Worm (Caenorhabditis elegans): ENCODE measurements around the gene K08D9.4.

The K08D9.4 gene

DNA sequence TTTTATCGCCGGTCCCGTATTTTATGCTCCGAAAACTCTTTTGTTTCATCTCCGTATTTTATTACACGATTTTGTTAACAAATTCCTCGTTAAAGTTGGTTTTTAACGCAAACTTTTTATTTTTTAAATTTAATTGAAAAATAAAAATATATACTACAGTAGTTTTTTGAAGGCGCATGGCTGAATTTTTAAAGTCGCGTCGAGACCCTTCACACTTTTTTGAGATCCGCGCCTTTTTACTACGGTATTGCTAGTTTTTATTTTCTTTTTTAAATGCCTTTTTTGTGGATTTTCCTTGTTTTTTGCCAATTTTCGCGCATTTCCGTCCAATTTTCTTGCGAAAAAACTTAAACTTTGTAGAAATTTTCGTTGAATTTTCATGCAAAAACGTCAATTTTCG lies 4.2 kb upstream of the K08D9.4 start (continued):
- TF ChIP-seq mep-1 (tag; optimal IDR thresholded peaks at IDR 0.05), result no peak

DNA sequence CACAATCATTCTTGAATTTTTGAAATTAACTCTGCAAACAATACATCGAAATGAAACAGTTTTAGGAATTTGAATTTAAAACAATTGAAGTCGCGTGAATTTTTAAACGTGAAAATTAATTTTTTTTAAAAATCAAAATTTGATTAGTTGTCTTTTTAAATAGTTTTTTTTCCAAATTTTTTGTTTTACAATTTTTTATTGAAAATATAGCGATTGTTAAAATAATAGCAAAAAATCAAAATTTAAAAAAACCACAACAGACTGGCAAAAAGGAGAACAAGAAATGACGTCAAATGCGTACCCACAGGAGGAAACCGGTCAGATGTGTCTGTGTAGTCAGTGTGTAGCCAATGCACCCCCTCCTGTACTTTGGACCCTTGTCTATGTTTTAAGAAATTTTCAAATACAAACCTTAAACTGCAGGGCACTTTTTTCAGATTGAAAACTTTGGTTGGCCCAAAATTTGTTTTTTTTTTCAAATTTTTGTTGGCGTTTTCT lies 3.3 kb downstream of the K08D9.4 start, which contains the start of the genes Y73C8B.1 and Y73C8B.5:
Gene Y73C8B.1, minus strand, starts transcription at position 51 of the 498 bp plus-strand sequence.
Gene Y73C8B.5, plus strand, starts transcription at position 437 of the 498 bp plus-strand sequence.
- no peak for TF ChIP-seq unc-30 (tag; optimal IDR thresholded peaks at IDR 0.05)
- peak; percentile 2 for TF ChIP-seq nhr-85 (tag)
- TF ChIP-seq efl-3 (GFP tag; optimal IDR thresholded peaks at IDR 0.05), result no peak
- no peak for TF ChIP-seq blmp-1 (tag; optimal IDR thresholded peaks at IDR 0.05)
- no peak for TF ChIP-seq lin-14 (GFP tag; optimal IDR thresholded peaks at IDR 0.05)
- no peak for TF ChIP-seq tlp-1 (tag; optimal IDR thresholded peaks at IDR 0.05)
- TF ChIP-seq snpc-4 (tag; optimal IDR thresholded peaks at IDR 0.05), result no peak
- no peak for TF ChIP-seq zip-4 (GFP tag; optimal IDR thresholded peaks at IDR 0.05)
- peak; percentile 33 for TF ChIP-seq nhr-20 (tag; optimal IDR thresholded peaks at IDR 0.05)
- peak; percentile 61 for TF ChIP-seq grh-1 (GFP tag; IDR thresholded peaks at IDR 0.05)
- TF ChIP-seq isw-1 (GFP tag; IDR thresholded peaks at IDR 0.05), result no peak
- no peak for TF ChIP-seq vab-15 (tag; optimal IDR thresholded peaks at IDR 0.05)
- TF ChIP-seq elt-3 (tag; optimal IDR thresholded peaks at IDR 0.05), result no peak
- no peak for TF ChIP-seq nhr-47 (tag; optimal IDR thresholded peaks at IDR 0.05)
- no peak for TF ChIP-seq sptf-1 (tag; optimal IDR thresholded peaks at IDR 0.05)
- no peak for TF ChIP-seq mep-1 (tag; optimal IDR thresholded peaks at IDR 0.05)
- TF ChIP-seq lin-35 (GFP tag; optimal IDR thresholded peaks at IDR 0.05), result peak in 1 of 2 experiments; percentile 45
- TF ChIP-seq C04F5.9 (tag; optimal IDR thresholded peaks at IDR 0.05), result no peak
- TF ChIP-seq ztf-4 (tag; optimal IDR thresholded peaks at IDR 0.05), result no peak
- TF ChIP-seq ceh-8 (GFP tag; optimal IDR thresholded peaks at IDR 0.05), result no peak
- no peak for TF ChIP-seq pag-3 (tag; optimal IDR thresholded peaks at IDR 0.05; ENCODE audit: borderline replicate concordance, insufficient read depth)
- no peak for TF ChIP-seq fos-1 (tag; optimal IDR thresholded peaks at IDR 0.05)
- no peak for TF ChIP-seq nhr-12 (tag; optimal IDR thresholded peaks at IDR 0.05)
- no peak for TF ChIP-seq hpl-2 (GFP tag; optimal IDR thresholded peaks at IDR 0.05)
- no peak for TF ChIP-seq nhr-84 (tag; optimal IDR thresholded peaks at IDR 0.05)
- no peak for TF ChIP-seq egl-27 (tag; optimal IDR thresholded peaks at IDR 0.05)
- no peak for TF ChIP-seq ceh-90 (tag; optimal IDR thresholded peaks at IDR 0.05)
- TF ChIP-seq zag-1 (tag; optimal IDR thresholded peaks at IDR 0.05), result no peak
- TF ChIP-seq fkh-10 (GFP tag; optimal IDR thresholded peaks at IDR 0.05), result no peak
- no peak for TF ChIP-seq efl-1 (optimal IDR thresholded peaks at IDR 0.05)
- no peak for TF ChIP-seq efl-1 (GFP tag; optimal IDR thresholded peaks at IDR 0.05 in 1 of 2)
- TF ChIP-seq lin-15B (tag; optimal IDR thresholded peaks at IDR 0.05), result no peak
- TF ChIP-seq mab-9 (GFP tag; IDR thresholded peaks at IDR 0.05), result no peak
- TF ChIP-seq rnt-1 (tag; optimal IDR thresholded peaks at IDR 0.05), result no peak
- no peak for TF ChIP-seq mef-2 (tag; optimal IDR thresholded peaks at IDR 0.05)
- TF ChIP-seq fkh-8 (tag; optimal IDR thresholded peaks at IDR 0.05), result no peak
- no peak for TF ChIP-seq irx-1 (tag; optimal IDR thresholded peaks at IDR 0.05)
- no peak for TF ChIP-seq ceh-82 (tag; optimal IDR thresholded peaks at IDR 0.05)
- no peak for TF ChIP-seq elt-2 (tag; optimal IDR thresholded peaks at IDR 0.05)
- TF ChIP-seq nhr-28 (tag; optimal IDR thresholded peaks at IDR 0.05), result no peak
- TF ChIP-seq nhr-237 (tag; optimal IDR thresholded peaks at IDR 0.05), result no peak
- TF ChIP-seq C16A3.4 (tag; optimal IDR thresholded peaks at IDR 0.05), result no peak
- no peak; the same call in 1 of the 2 replicates for TF ChIP-seq nhr-19 (GFP tag; conservative IDR thresholded peaks at IDR 0.05)
- no peak for TF ChIP-seq mdl-1 (tag; optimal IDR thresholded peaks at IDR 0.05)
- no peak for TF ChIP-seq dsc-1 (tag; optimal IDR thresholded peaks at IDR 0.05)
- no peak for TF ChIP-seq lin-13 (GFP tag; optimal IDR thresholded peaks at IDR 0.05)
- peak; percentile 42 for TF ChIP-seq nhr-11 (tag; optimal IDR thresholded peaks at IDR 0.05)
- TF ChIP-seq snu-23 (GFP tag; optimal IDR thresholded peaks at IDR 0.05), result peak; percentile 8
- peak; percentile 29 for TF ChIP-seq nhr-71 (tag; optimal IDR thresholded peaks at IDR 0.05)
- no peak for TF ChIP-seq nhr-90 (tag; optimal IDR thresholded peaks at IDR 0.05; ENCODE audit: poor library complexity)
- no peak for TF ChIP-seq lsy-2 (tag; optimal IDR thresholded peaks at IDR 0.05)
- no peak for TF ChIP-seq skn-1 (tag; optimal IDR thresholded peaks at IDR 0.05)

All from whole organism, L1 larva.